Fruit fly (Drosophila melanogaster) whole organism, adult: Measurements from ENCODE around the gene CG10341.

Source experiments
- CG33017 ChIP-seq: fragments of 200-800 bp; sonication (Bioruptor generic); optimal IDR thresholded peaks from 2 replicates; lab custom pipeline; 2018; ENCODE audit warnings: missing biosample characterization, mild to moderate bottlenecking, missing genetic modification characterization, moderate library complexity
- Clk ChIP-seq: fragments of 200-800 bp; sonication (Bioruptor generic); optimal IDR thresholded peaks from 2 replicates; lab custom pipeline; 2017; ENCODE audit warnings: missing biosample characterization, missing genetic modification characterization
- Crg-1 ChIP-seq: fragments of 200-800 bp; sonication (Bioruptor generic); optimal IDR thresholded peaks from 2 replicates; lab custom pipeline; 2016; ENCODE audit warnings: missing biosample characterization, missing genetic modification characterization
- Mnt ChIP-seq: fragments of 200-800 bp; sonication (Bioruptor generic); optimal IDR thresholded peaks from 2 replicates; lab custom pipeline; 2016; ENCODE audit warnings: missing biosample characterization, mild to moderate bottlenecking, missing genetic modification characterization
- bab1 ChIP-seq: fragments of 200-800 bp; sonication (Bioruptor generic); optimal IDR thresholded peaks from 3 replicates; lab custom pipeline; 2019; ENCODE audit warnings: missing biosample characterization, mild to moderate bottlenecking, missing genetic modification characterization, moderate library complexity

The CG10341 gene

DNA sequence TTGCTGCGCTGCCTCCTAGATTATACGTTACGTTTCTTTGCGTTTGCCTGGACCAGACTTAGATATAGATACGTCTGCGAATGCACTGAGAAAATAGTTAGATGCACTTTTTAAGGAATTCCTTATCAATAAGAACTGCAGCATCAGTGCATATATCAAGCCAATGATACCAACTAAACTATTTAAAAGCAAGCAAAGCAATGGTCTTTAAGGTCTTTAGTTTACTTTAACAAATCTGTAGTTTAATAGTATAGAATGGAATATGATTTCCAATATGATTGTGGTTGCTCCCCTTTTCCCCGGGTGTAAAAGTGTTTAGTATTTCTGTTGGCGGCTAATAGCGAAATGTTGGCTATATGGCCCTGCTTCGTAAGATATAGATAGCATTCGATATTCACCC, 48.2 kb downstream of the CG10341 start:
- no peak for TF ChIP-seq CG33017 (tag; lab: Kevin White, UChicago)
- TF ChIP-seq Clk = no peak
- no peak for TF ChIP-seq Mnt (GFP tag; lab: Kevin White, UChicago)
- no peak for TF ChIP-seq bab1
- TF ChIP-seq Crg-1 = no peak
